Fruit fly (Drosophila melanogaster): ENCODE measurements around the gene CG31380.

- TF ChIP-seq CG15696 (tag; optimal IDR thresholded peaks at IDR 0.05) (no peak), Scr (GFP tag; IDR thresholded peaks at IDR 0.05; ENCODE audit: partially characterized antibody) (no peak), sens-2 (GFP tag; IDR thresholded peaks at IDR 0.05) (no peak), Trl (optimal IDR thresholded peaks at IDR 0.05) (no peak), Trl (GFP tag; optimal IDR thresholded peaks at IDR 0.05) (no peak), CG32772 (GFP tag; IDR thresholded peaks at IDR 0.05) (no peak), ind (GFP tag; optimal IDR thresholded peaks at IDR 0.05) (no peak), dan (GFP tag; IDR thresholded peaks at IDR 0.05) (no peak), BEAF-32 (GFP tag; optimal IDR thresholded peaks at IDR 0.05) (no peak), ATbp (GFP tag; optimal IDR thresholded peaks at IDR 0.05) (no peak), Antp (GFP tag; optimal IDR thresholded peaks at IDR 0.05) (no peak), unpg (GFP tag; optimal IDR thresholded peaks at IDR 0.05) (no peak), ftz-f1 (GFP tag; optimal IDR thresholded peaks at IDR 0.05) (no peak), Bgb (GFP tag; IDR thresholded peaks at IDR 0.05; ENCODE audit: partially characterized antibody) (no peak), Kr (GFP tag; optimal IDR thresholded peaks at IDR 0.05) (no peak)
Measured at dm6 chr3R:25754844-25755429, 34.3 kb downstream of the CG31380 start.

Data from whole organism, embryonic.